Worm (Caenorhabditis elegans): ENCODE measurements around the gene endu-2.
A peak's percentile ranks its signal among the peaks of the same experiment; 100 is the strongest.

Gene endu-2

DNA sequence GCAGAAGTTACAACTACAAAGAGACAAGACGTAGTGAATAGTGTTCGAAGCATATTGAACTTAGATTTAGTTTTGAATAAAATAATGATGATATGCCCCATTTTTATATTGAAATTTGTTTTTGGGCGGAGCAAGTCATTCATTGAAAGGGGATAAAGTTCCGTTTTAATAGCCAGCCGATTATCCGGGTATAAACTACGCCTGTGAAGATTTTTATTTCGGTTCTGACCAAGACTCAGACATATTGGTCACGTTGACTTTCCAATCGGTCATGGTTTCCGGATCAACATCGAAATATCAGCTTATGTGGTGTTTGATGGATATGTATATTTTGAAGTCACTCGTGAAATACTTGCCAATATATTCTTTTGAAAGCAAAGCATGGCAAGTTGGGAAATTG, 23.4 kb upstream of the endu-2 start, which contains the start of gene K02A6.4:
Gene K02A6.4, minus strand, starts transcription at position 101 of the 400 bp plus-strand sequence.
- TF ChIP-seq ztf-11 (tag; optimal IDR thresholded peaks at IDR 0.05) (no peak), bed-3 (GFP tag; optimal IDR thresholded peaks at IDR 0.05) (no peak), cnd-1 (tag; optimal IDR thresholded peaks at IDR 0.05) (no peak), mab-5 (tag; optimal IDR thresholded peaks at IDR 0.05) (no peak), sptf-1 (tag; optimal IDR thresholded peaks at IDR 0.05) (no peak), sem-2 (GFP tag; optimal IDR thresholded peaks at IDR 0.05) (no peak), tbx-8 (GFP tag; optimal IDR thresholded peaks at IDR 0.05) (no peak)

DNA sequence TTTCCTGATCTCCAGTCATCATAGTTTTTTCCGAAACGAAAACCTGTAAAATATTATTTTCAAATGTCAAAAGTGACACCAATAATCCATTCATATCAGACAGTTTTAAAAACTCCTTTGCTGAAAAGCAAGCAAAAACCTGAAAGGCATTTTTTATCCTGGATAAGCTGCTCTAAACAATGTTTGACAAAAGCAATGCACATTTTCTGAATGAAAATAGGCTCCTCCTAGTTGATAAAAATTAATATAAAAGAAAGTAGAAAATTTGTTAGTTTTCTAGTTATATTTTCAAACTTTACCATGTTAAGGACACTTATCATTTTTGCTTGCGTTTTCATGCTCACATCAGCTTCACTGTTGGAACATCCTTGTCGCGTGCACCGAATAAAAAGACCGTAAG, 22.7 kb upstream of the endu-2 start, which contains the start of gene K02A6.1:
Gene K02A6.1, plus strand, starts transcription at position 301 of the 400 bp plus-strand sequence.
- TF ChIP-seq hlh-1 (tag; optimal IDR thresholded peaks at IDR 0.05) (no peak), nhr-76 (tag; optimal IDR thresholded peaks at IDR 0.05) (no peak), sem-2 (GFP tag; optimal IDR thresholded peaks at IDR 0.05) (no peak), unc-120 (tag; optimal IDR thresholded peaks at IDR 0.05; ENCODE audit: poor library complexity, severe bottlenecking) (no peak), ceh-39 (tag; optimal IDR thresholded peaks at IDR 0.05) (no peak), unc-39 (tag; optimal IDR thresholded peaks at IDR 0.05) (no peak), mep-1 (tag; optimal IDR thresholded peaks at IDR 0.05) (no peak)

DNA sequence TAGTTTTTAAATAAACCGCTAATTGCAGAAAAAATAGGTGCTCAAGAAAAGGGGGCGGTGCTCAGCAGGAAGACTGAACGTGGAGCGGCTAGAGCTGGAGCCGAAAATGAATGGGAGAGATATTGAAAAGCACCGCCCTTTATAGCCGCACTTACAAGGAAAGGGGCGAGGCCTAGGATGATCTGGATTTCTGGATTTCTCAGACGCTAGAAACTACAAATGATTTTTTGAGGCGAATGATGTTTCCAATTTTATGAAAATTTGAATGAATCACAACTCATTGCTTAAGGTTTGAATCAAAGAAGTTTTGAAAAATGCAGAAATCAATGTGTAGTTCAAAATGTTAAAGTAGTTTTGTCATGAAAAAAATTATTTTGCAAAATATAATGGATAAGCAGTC, 17.2 kb upstream of the endu-2 start, which contains the start of gene K02A6.2:
Gene K02A6.2, minus strand, starts transcription at position 101 of the 400 bp plus-strand sequence.
- TF ChIP-seq tbx-8 (GFP tag; optimal IDR thresholded peaks at IDR 0.05) (no peak), cnd-1 (tag; optimal IDR thresholded peaks at IDR 0.05) (no peak), elt-3 (tag; optimal IDR thresholded peaks at IDR 0.05) (no peak)

DNA sequence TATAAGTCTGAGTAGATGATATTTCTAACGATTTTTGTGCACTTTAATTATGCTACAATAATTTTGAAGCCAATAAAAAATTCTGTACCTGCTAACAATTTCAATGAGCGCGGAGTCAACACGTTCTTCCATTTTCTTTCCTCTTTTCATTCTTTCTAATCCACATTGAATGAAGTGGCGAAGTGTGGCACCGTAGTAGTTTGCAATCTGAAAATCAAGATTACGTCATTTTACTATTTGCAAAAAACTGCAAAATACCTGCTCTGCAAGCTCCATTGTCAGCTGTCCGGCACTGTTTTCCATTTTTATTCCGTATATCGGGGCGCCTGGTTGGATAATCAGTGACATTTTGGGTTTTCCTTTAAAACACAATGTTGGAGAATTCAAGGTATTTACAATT, 12.9 kb upstream of the endu-2 start:
- TF ChIP-seq mab-5 (tag; optimal IDR thresholded peaks at IDR 0.05): no peak
- peak; percentile 37 for TF ChIP-seq zip-8 (tag; optimal IDR thresholded peaks at IDR 0.05)

DNA sequence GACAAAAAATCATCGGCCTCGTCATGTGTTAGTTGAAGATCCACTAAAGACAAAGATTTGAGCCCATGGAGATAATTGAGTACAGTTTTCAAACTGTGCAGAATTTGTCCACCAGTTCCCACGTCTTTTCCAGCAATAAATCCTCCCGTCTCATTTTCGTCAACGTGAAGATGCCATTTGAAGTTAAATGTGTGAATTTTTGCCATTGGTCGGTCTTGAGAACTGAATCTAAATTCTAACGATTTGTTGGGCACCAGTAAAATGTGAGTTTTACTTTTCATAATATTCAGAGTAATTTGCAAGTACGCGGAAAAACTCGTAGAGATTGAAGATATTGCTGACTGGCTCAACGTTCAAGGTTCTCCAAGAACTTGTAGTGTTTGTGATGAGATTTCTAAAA, 11.5 kb upstream of the endu-2 start:
- TF ChIP-seq sem-2 (GFP tag; optimal IDR thresholded peaks at IDR 0.05): no peak
- no peak for TF ChIP-seq snpc-4 (tag; optimal IDR thresholded peaks at IDR 0.05)
- no peak for TF ChIP-seq unc-120 (tag; optimal IDR thresholded peaks at IDR 0.05; ENCODE audit: poor library complexity, severe bottlenecking)
- no peak for TF ChIP-seq flh-1 (GFP tag; optimal IDR thresholded peaks at IDR 0.05)
- no peak for TF ChIP-seq ceh-39 (tag; optimal IDR thresholded peaks at IDR 0.05)
- no peak for TF ChIP-seq lsy-2 (tag; optimal IDR thresholded peaks at IDR 0.05)
- no peak for TF ChIP-seq nhr-76 (tag; optimal IDR thresholded peaks at IDR 0.05)

DNA sequence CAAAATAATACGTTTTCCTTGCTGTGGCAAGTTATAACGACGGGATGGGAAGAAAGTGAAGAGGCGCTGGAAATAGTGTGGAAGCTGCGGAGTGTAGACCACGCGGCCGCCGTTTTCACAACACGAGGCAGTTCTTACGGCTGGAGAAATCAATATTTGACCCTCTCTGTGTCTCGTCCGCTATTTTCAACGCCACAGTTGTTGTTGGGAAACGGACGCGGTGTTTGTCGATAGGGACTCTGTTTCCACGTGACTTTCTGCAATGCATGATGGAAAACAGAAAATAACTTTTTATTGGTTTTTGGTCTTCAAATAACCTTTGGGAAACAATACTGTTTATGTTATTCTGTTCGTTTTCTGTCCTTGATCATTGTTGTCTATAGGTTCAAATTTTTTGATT, 10.2 kb upstream of the endu-2 start, which contains the start of gene K02A6.3:
Gene K02A6.3, minus strand, starts transcription at position 74 of the 400 bp plus-strand sequence.
- TF ChIP-seq snpc-4 (tag; optimal IDR thresholded peaks at IDR 0.05) (no peak), unc-62 (GFP tag; optimal IDR thresholded peaks at IDR 0.05) (peak; percentile 16), ces-1 (GFP tag; optimal IDR thresholded peaks at IDR 0.05) (peak; percentile 48), tbx-8 (GFP tag; optimal IDR thresholded peaks at IDR 0.05) (no peak), zip-8 (tag; optimal IDR thresholded peaks at IDR 0.05) (no peak), flh-1 (GFP tag; optimal IDR thresholded peaks at IDR 0.05) (no peak), nhr-2 (tag; optimal IDR thresholded peaks at IDR 0.05) (no peak), sptf-1 (tag; optimal IDR thresholded peaks at IDR 0.05) (no peak), lsy-2 (tag; optimal IDR thresholded peaks at IDR 0.05) (no peak), cnd-1 (tag; optimal IDR thresholded peaks at IDR 0.05) (peak; percentile 2), drap-1 (GFP tag; optimal IDR thresholded peaks at IDR 0.05) (peak; percentile 6), mab-5 (tag; optimal IDR thresholded peaks at IDR 0.05) (no peak), unc-39 (tag; optimal IDR thresholded peaks at IDR 0.05) (no peak), elt-1 (tag; optimal IDR thresholded peaks at IDR 0.05; ENCODE audit: borderline replicate concordance, insufficient read depth) (no peak), blmp-1 (tag; optimal IDR thresholded peaks at IDR 0.05) (peak; percentile 56), ceh-43 (GFP tag; optimal IDR thresholded peaks at IDR 0.05) (no peak), ceh-83 (GFP tag; optimal IDR thresholded peaks at IDR 0.05) (no peak), M03D4.4 (tag; optimal IDR thresholded peaks at IDR 0.05) (no peak), ham-2 (GFP tag; optimal IDR thresholded peaks at IDR 0.05) (peak; percentile 4), nhr-12 (tag; optimal IDR thresholded peaks at IDR 0.05) (no peak), sem-2 (GFP tag; optimal IDR thresholded peaks at IDR 0.05) (no peak), mep-1 (tag; optimal IDR thresholded peaks at IDR 0.05) (no peak), lin-13 (tag; optimal IDR thresholded peaks at IDR 0.05) (no peak), hlh-1 (tag; optimal IDR thresholded peaks at IDR 0.05) (peak; percentile 81), ceh-39 (tag; optimal IDR thresholded peaks at IDR 0.05) (no peak), nhr-28 (tag; optimal IDR thresholded peaks at IDR 0.05) (no peak), pha-4 (tag; optimal IDR thresholded peaks at IDR 0.05) (peak; percentile 57), mls-2 (tag; optimal IDR thresholded peaks at IDR 0.05) (no peak), elt-3 (tag; optimal IDR thresholded peaks at IDR 0.05) (no peak), ztf-11 (tag; optimal IDR thresholded peaks at IDR 0.05) (no peak), bed-3 (GFP tag; optimal IDR thresholded peaks at IDR 0.05) (no peak), unc-120 (tag; optimal IDR thresholded peaks at IDR 0.05; ENCODE audit: poor library complexity, severe bottlenecking) (peak; percentile 53), lin-32 (GFP tag; optimal IDR thresholded peaks at IDR 0.05) (no peak), nhr-237 (tag; optimal IDR thresholded peaks at IDR 0.05) (peak; percentile 44), nhr-76 (tag; optimal IDR thresholded peaks at IDR 0.05) (no peak)

Data from whole organism, mixed stage, embryonic.